Fruit fly (Drosophila melanogaster): ENCODE results near the gene Rhau.
A peak's percentile ranks its signal among the peaks of the same experiment; 100 is the strongest.

Rhau gene

dm6 chr2L:20770242-20770769 lies 12.5 kb upstream of the Rhau start, which contains the start of gene cad (continued):
- TF ChIP-seq gsb-n (tag; optimal IDR thresholded peaks at IDR 0.05) (peak; percentile 30), CG32532 (GFP tag; IDR thresholded peaks at IDR 0.05) (peak; percentile 52; the same call in 1 of the 2 replicates), CG6175 (GFP tag; IDR thresholded peaks at IDR 0.05) (0 out of 3 replicates have a peak, but pooled peaks have one; percentile 19), stwl (tag; optimal IDR thresholded peaks at IDR 0.05) (no peak), CG6689 (GFP tag; IDR thresholded peaks at IDR 0.05) (0 out of 2 replicates have a peak, but pooled peaks have one; percentile 18), CG12391 (tag; optimal IDR thresholded peaks at IDR 0.05) (peak; percentile 3), Chrac-16 (GFP tag; optimal IDR thresholded peaks at IDR 0.05) (no peak), CG13424 (tag; optimal IDR thresholded peaks at IDR 0.05) (peak; percentile 11), CG1233 (GFP tag; optimal IDR thresholded peaks at IDR 0.05) (no peak), sc (optimal IDR thresholded peaks at IDR 0.05) (no peak), sc (GFP tag; optimal IDR thresholded peaks at IDR 0.05) (no peak), Tbp (GFP tag; optimal IDR thresholded peaks at IDR 0.05) (no peak), trem (tag; optimal IDR thresholded peaks at IDR 0.05) (no peak), CG17829 (tag; optimal IDR thresholded peaks at IDR 0.05) (peak; percentile 47), sna (GFP tag; IDR thresholded peaks at IDR 0.05; ENCODE audit: partially characterized antibody) (no peak), Fer2 (tag; optimal IDR thresholded peaks at IDR 0.05) (no peak), CG3838 (GFP tag; optimal IDR thresholded peaks at IDR 0.05) (no peak), CG17328 (GFP tag; IDR thresholded peaks at IDR 0.05) (peak; percentile 55; the same call in 1 of the 2 replicates), CG7271 (tag; optimal IDR thresholded peaks at IDR 0.05) (peak; percentile 54), CG8765 (GFP tag; IDR thresholded peaks at IDR 0.05) (no peak), CG8478 (optimal IDR thresholded peaks at IDR 0.05) (peak; percentile 95), phol (tag; optimal IDR thresholded peaks at IDR 0.05) (peak; percentile 96), Med (GFP tag) (peak; percentile 94), wdn (GFP tag; IDR thresholded peaks at IDR 0.05) (no peak), tup (GFP tag; optimal IDR thresholded peaks at IDR 0.05) (no peak), zfh2 (GFP tag; optimal IDR thresholded peaks at IDR 0.05) (no peak), CG3726 (GFP tag; IDR thresholded peaks at IDR 0.05) (no peak), nau (GFP tag; optimal IDR thresholded peaks at IDR 0.05) (no peak), CG15011 (GFP tag; optimal IDR thresholded peaks at IDR 0.05) (no peak), sr (GFP tag; IDR thresholded peaks at IDR 0.05) (peak; percentile 55; the same call in 1 of the 3 replicates), CG6791 (GFP tag; IDR thresholded peaks at IDR 0.05; ENCODE audit: partially characterized antibody) (peak; percentile 48; the same call in 2 of the 3 replicates), Stat92E (GFP tag; optimal IDR thresholded peaks at IDR 0.05) (no peak), CG18599 (GFP tag; optimal IDR thresholded peaks at IDR 0.05) (no peak), pb (GFP tag; optimal IDR thresholded peaks at IDR 0.05) (no peak), yki (optimal IDR thresholded peaks at IDR 0.05) (no peak), her (GFP tag; optimal IDR thresholded peaks at IDR 0.05) (peak; percentile 43), Hr39 (optimal IDR thresholded peaks at IDR 0.05) (no peak), nerfin-2 (GFP tag; IDR thresholded peaks at IDR 0.05; ENCODE audit: partially characterized antibody) (no peak), disco-r (GFP tag; optimal IDR thresholded peaks at IDR 0.05) (no peak), Pdp1 (GFP tag; optimal IDR thresholded peaks at IDR 0.05) (peak in 1 of 2 experiments; percentile 15), Jarid2 (GFP tag; optimal IDR thresholded peaks at IDR 0.05) (peak; percentile 61), Doc3 (GFP tag; IDR thresholded peaks at IDR 0.05; ENCODE audit: partially characterized antibody) (no peak), CG11504 (tag; optimal IDR thresholded peaks at IDR 0.05) (no peak), Dfd (GFP tag; optimal IDR thresholded peaks at IDR 0.05) (no peak), HmgZ (tag; optimal IDR thresholded peaks at IDR 0.05) (peak; percentile 61), dm (GFP tag; optimal IDR thresholded peaks at IDR 0.05) (no peak), Opbp (GFP tag; IDR thresholded peaks at IDR 0.05; ENCODE audit: partially characterized antibody) (no peak), Doc2 (GFP tag; IDR thresholded peaks at IDR 0.05) (no peak), CG2202 (tag; optimal IDR thresholded peaks at IDR 0.05) (peak; percentile 6), chn (GFP tag; optimal IDR thresholded peaks at IDR 0.05) (no peak), en (GFP tag; optimal IDR thresholded peaks at IDR 0.05) (no peak)

Data from whole organism, embryonic.